Worm (Caenorhabditis elegans) whole organism, L3 larva: ENCODE results near the gene fbxa-182.

Source experiments
- aly-2 ChIP-seq: fragments of 150-350 bp; optimal IDR thresholded peaks from 2 replicates; lab custom pipeline; 2014; ENCODE audit warnings: missing biosample characterization, missing genetic modification characterization
- fkh-2 ChIP-seq: fragments of 150-350 bp; optimal IDR thresholded peaks from 2 replicates; lab custom pipeline; 2014; ENCODE audit warnings: missing biosample characterization, missing genetic modification reagents, missing genetic modification characterization
- nhr-25 ChIP-seq: sonication (generic microtip); optimal IDR thresholded peaks from 2 replicates; lab custom pipeline; 2017; ENCODE audit warnings: missing biosample characterization, missing genetic modification characterization
- nhr-77 ChIP-seq: fragments of 150-350 bp; optimal IDR thresholded peaks from 2 replicates; lab custom pipeline; 2014; ENCODE audit warnings: missing biosample characterization, missing genetic modification characterization
- pha-4 ChIP-seq: fragments of 150-350 bp; optimal IDR thresholded peaks from 2 replicates; lab custom pipeline; 2014; ENCODE audit warnings: missing biosample characterization, missing genetic modification reagents, missing genetic modification characterization
- unc-39 ChIP-seq: sonication (generic microtip); optimal IDR thresholded peaks from 4 replicates; lab custom pipeline; 2017; ENCODE audit warnings: missing biosample characterization, missing genetic modification characterization
- unc-62 ChIP-seq: fragments of 150-350 bp; sonication (generic microtip); optimal IDR thresholded peaks from 4 replicates; lab custom pipeline; 2014; ENCODE audit warnings: missing biosample characterization, missing genetic modification reagents, missing genetic modification characterization
- ztf-11 ChIP-seq: fragments of 150-350 bp; optimal IDR thresholded peaks from 2 replicates; lab custom pipeline; 2014; ENCODE audit warnings: missing biosample characterization, missing genetic modification characterization

DNA sequence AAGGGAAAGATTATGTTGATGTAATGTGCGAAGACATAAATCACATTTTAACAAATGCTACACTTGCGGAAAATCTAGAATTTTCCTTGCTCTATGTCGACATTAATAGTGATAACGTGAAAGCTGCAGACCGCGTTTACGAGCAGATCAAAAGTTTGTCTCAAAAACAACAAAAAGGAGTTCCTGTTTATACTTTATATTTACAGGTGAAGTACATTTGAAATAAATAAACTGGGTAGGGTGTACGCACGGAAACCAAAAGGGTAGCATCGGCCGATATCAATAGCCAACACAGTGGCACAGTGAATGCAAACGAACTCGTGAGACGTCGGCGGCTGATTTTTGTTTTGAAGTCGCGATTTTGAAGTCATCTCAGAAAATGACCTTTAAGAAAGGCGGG is 9.9 kb upstream of the fbxa-182 start:
- TF ChIP-seq nhr-77 (tag; lab: Kevin White, UChicago) (no peak), pha-4 (tag; lab: Kevin White, UChicago) (no peak), unc-62 (no peak), ztf-11 (tag; lab: Kevin White, UChicago) (no peak), nhr-25 (tag; lab: Kevin White, UChicago) (no peak), fkh-2 (tag; lab: Kevin White, UChicago) (no peak), unc-39 (tag; lab: Kevin White, UChicago) (no peak), aly-2 (no peak)
